Worm (Caenorhabditis elegans) whole organism, late embryonic: ENCODE results near the gene C31E10.5.

Experiments
- F13H6.1 ChIP-seq: sonication (generic microtip); optimal IDR thresholded peaks from 2 replicates; lab custom pipeline; 2016; ENCODE audit warnings: missing genetic modification characterization, missing compliant biosample characterization
- ama-1 ChIP-seq: fragments of 150-350 bp; optimal IDR thresholded peaks from 2 replicates; lab custom pipeline; 2014
- ceh-6 ChIP-seq: fragments of 200-800 bp; sonication (Bioruptor generic); optimal IDR thresholded peaks from 2 replicates; lab custom pipeline; 2018; ENCODE audit warnings: mild to moderate bottlenecking, missing genetic modification characterization, missing compliant biosample characterization
- eyg-1 ChIP-seq: sonication (generic microtip); optimal IDR thresholded peaks from 2 replicates; lab custom pipeline; 2016; ENCODE audit warnings: missing genotype, missing genetic modification characterization, missing compliant biosample characterization
- hlh-6 ChIP-seq: sonication (generic microtip); optimal IDR thresholded peaks from 2 replicates; lab custom pipeline; 2016; ENCODE audit warnings: missing genotype, missing genetic modification characterization, missing compliant biosample characterization
- madf-2 ChIP-seq: sonication (generic microtip); optimal IDR thresholded peaks from 2 replicates; lab custom pipeline; 2017; ENCODE audit warnings: missing genetic modification characterization, missing compliant biosample characterization
- nfya-1 ChIP-seq: sonication (generic microtip); optimal IDR thresholded peaks from 2 replicates; lab custom pipeline; 2017; ENCODE audit warnings: missing genetic modification characterization, mild to moderate bottlenecking, missing compliant biosample characterization, antibody characterized with exemption, moderate library complexity
- pqm-1 ChIP-seq: sonication (generic microtip); optimal IDR thresholded peaks from 2 replicates; lab custom pipeline; 2016; ENCODE audit warnings: missing genetic modification characterization, missing compliant biosample characterization
- rnt-1 ChIP-seq: sonication (generic microtip); optimal IDR thresholded peaks from 2 replicates; lab custom pipeline; 2016; ENCODE audit warnings: missing genetic modification characterization, missing compliant biosample characterization
- syd-9 ChIP-seq: sonication (generic microtip); optimal IDR thresholded peaks from 2 replicates; lab custom pipeline; 2016; ENCODE audit warnings: mild to moderate bottlenecking, missing genetic modification characterization, moderate library complexity, missing compliant biosample characterization

ce11 chrX:14012417-14012816 is 16.8 kb upstream of the C31E10.5 start, which contains the start of gene tbc-19:
- TF ChIP-seq eyg-1 (tag; lab: Kevin White, UChicago) (no peak), ceh-6 (GFP tag; lab: Kevin White, UChicago) (no peak), F13H6.1 (tag; lab: Kevin White, UChicago) (no peak), syd-9 (no peak), pqm-1 (tag; lab: Kevin White, UChicago) (no peak), hlh-6 (no peak), madf-2 (tag; lab: Kevin White, UChicago) (no peak), rnt-1 (tag; lab: Kevin White, UChicago) (no peak), ama-1 (lab: Kevin White, UChicago) (no peak), nfya-1 (no peak)
